Fruit fly (Drosophila melanogaster) whole organism, embryonic: Measurements from ENCODE around the gene Zaf1.

Source experiments
- ATbp ChIP-seq: fragments of 200-800 bp; sonication (Bioruptor generic); optimal IDR thresholded peaks from 2 replicates; lab custom pipeline; 2017; ENCODE audit warnings: missing biosample characterization, mild to moderate bottlenecking, missing genetic modification characterization, missing genetic modification reagents
- Asciz ChIP-seq: fragments of 200-800 bp; sonication (Bioruptor generic); optimal IDR thresholded peaks from 2 replicates; lab custom pipeline; 2017; ENCODE audit warnings: missing biosample characterization, mild to moderate bottlenecking, missing genetic modification characterization, missing genetic modification reagents
- Atf6 ChIP-seq: fragments of 200-800 bp; sonication (Bioruptor generic); IDR thresholded peaks from 2 replicates; pipeline ENCODE4 v1.3.6; 2022; ENCODE audit warnings: missing biosample characterization, missing genetic modification characterization
- B-H1 ChIP-seq: fragments of 200-800 bp; sonication (Bioruptor generic); IDR thresholded peaks from 3 replicates; pipeline ENCODE4 v1.3.6; 2022; ENCODE audit warnings: missing biosample characterization, missing genetic modification characterization
- CG10274 ChIP-seq: fragments of 200-800 bp; sonication (Bioruptor generic); optimal IDR thresholded peaks from 3 replicates; lab custom pipeline; 2017; ENCODE audit warnings: missing biosample characterization, mild to moderate bottlenecking, missing genetic modification characterization
- CG10565 ChIP-seq: fragments of 200-800 bp; sonication (Bioruptor generic); optimal IDR thresholded peaks from 3 replicates; lab custom pipeline; 2016; ENCODE audit warnings: missing biosample characterization, mild to moderate bottlenecking, missing genetic modification characterization
- CG10654 ChIP-seq: fragments of 200-800 bp; sonication (Bioruptor generic); optimal IDR thresholded peaks from 2 replicates; lab custom pipeline; 2016; ENCODE audit warnings: missing biosample characterization, missing genetic modification characterization
- CG11247 ChIP-seq: fragments of 200-800 bp; sonication (Bioruptor generic); IDR thresholded peaks from 2 replicates; pipeline ENCODE4 v1.3.6; 2022; ENCODE audit warnings: missing biosample characterization, missing genetic modification characterization
- CG11504 ChIP-seq: fragments of 200-800 bp; sonication (Bioruptor generic); optimal IDR thresholded peaks from 3 replicates; lab custom pipeline; 2019; ENCODE audit warnings: missing biosample characterization, mild to moderate bottlenecking, missing genetic modification characterization, moderate library complexity
- CG11723 ChIP-seq: fragments of 200-800 bp; sonication (Bioruptor generic); optimal IDR thresholded peaks from 2 replicates; lab custom pipeline; 2017; ENCODE audit warnings: missing biosample characterization, mild to moderate bottlenecking, missing genetic modification characterization
- CG12391 ChIP-seq: fragments of 200-800 bp; sonication (Bioruptor generic); optimal IDR thresholded peaks from 3 replicates; lab custom pipeline; 2018; ENCODE audit warnings: missing biosample characterization, mild to moderate bottlenecking, missing genetic modification characterization, moderate library complexity
- CG13775 ChIP-seq: fragments of 200-800 bp; sonication (Bioruptor generic); optimal IDR thresholded peaks from 3 replicates; lab custom pipeline; 2017; ENCODE audit warnings: missing biosample characterization, mild to moderate bottlenecking, missing genetic modification characterization
- CG15269 ChIP-seq: fragments of 200-800 bp; sonication (Bioruptor generic); optimal IDR thresholded peaks from 2 replicates; lab custom pipeline; 2018; ENCODE audit warnings: missing biosample characterization, mild to moderate bottlenecking, missing genetic modification characterization, moderate library complexity
- CG1529 ChIP-seq: fragments of 200-800 bp; sonication (Bioruptor generic); optimal IDR thresholded peaks from 3 replicates; lab custom pipeline; 2018; ENCODE audit warnings: missing biosample characterization, missing genetic modification characterization
- CG16779 ChIP-seq: fragments of 200-800 bp; sonication (Bioruptor generic); IDR thresholded peaks from 2 replicates; pipeline ENCODE4 v1.3.6; 2022; ENCODE audit warnings: missing biosample characterization, missing genetic modification characterization
- CG17328 ChIP-seq: fragments of 200-800 bp; sonication (Bioruptor generic); IDR thresholded peaks from 2 replicates; pipeline ENCODE4 v1.3.6; 2022; ENCODE audit warnings: missing biosample characterization, missing genetic modification characterization
- CG17359 ChIP-seq: fragments of 200-800 bp; sonication (Bioruptor generic); optimal IDR thresholded peaks from 3 replicates; lab custom pipeline; 2018; ENCODE audit warnings: missing biosample characterization, mild to moderate bottlenecking, missing genetic modification characterization, moderate library complexity
- CG17361 ChIP-seq: fragments of 200-800 bp; sonication (Bioruptor generic); IDR thresholded peaks from 3 replicates; pipeline ENCODE4 v1.3.6; 2022; ENCODE audit warnings: missing biosample characterization, missing genetic modification characterization
- CG17385 ChIP-seq: fragments of 200-800 bp; sonication (Bioruptor generic); optimal IDR thresholded peaks from 3 replicates; lab custom pipeline; 2018; ENCODE audit warnings: missing biosample characterization, mild to moderate bottlenecking, missing genetic modification characterization
- CG18599 ChIP-seq: fragments of 200-800 bp; sonication (Bioruptor generic); optimal IDR thresholded peaks from 3 replicates; lab custom pipeline; 2017; ENCODE audit warnings: missing biosample characterization, missing genetic modification characterization, mild to moderate bottlenecking, moderate library complexity, missing genetic modification reagents
- CG2678 ChIP-seq: fragments of 200-800 bp; sonication (Bioruptor generic); optimal IDR thresholded peaks from 3 replicates; lab custom pipeline; 2019; ENCODE audit warnings: missing biosample characterization, mild to moderate bottlenecking, missing genetic modification characterization, moderate library complexity
- CG2889 ChIP-seq: fragments of 200-800 bp; sonication (Bioruptor generic); IDR thresholded peaks from 3 replicates; pipeline ENCODE4 v1.3.6; 2022; ENCODE audit warnings: missing biosample characterization, missing genetic modification characterization
- CG5245 ChIP-seq: fragments of 200-800 bp; sonication (Bioruptor generic); optimal IDR thresholded peaks from 3 replicates; lab custom pipeline; 2016; ENCODE audit warnings: missing biosample characterization, missing genetic modification characterization
- CG6813 ChIP-seq: fragments of 200-800 bp; sonication (Bioruptor generic); optimal IDR thresholded peaks from 2 replicates; lab custom pipeline; 2017; ENCODE audit warnings: missing biosample characterization, missing genetic modification characterization, mild to moderate bottlenecking, moderate library complexity, missing genetic modification reagents
- CoRest ChIP-seq: fragments of 200-800 bp; sonication (Bioruptor generic); optimal IDR thresholded peaks from 3 replicates; lab custom pipeline; 2018; ENCODE audit warnings: missing biosample characterization, mild to moderate bottlenecking, missing genetic modification characterization, moderate library complexity
- MBD-R2 ChIP-seq: fragments of 200-800 bp; sonication (Bioruptor generic); IDR thresholded peaks from 2 replicates; pipeline ENCODE4 v1.3.6; 2022; ENCODE audit warnings: missing biosample characterization, missing genetic modification characterization
- Med ChIP-seq: fragments of 200-800 bp; sonication (Bioruptor generic); peaks from one replicate; lab custom pipeline; 2016; ENCODE audit warnings: missing biosample characterization, missing genetic modification characterization, mild to moderate bottlenecking, inconsistent platforms, moderate library complexity
- Oli ChIP-seq: fragments of 200-800 bp; sonication (Bioruptor generic); optimal IDR thresholded peaks from 2 replicates; lab custom pipeline; 2018; ENCODE audit warnings: missing biosample characterization, mild to moderate bottlenecking, missing genetic modification characterization, moderate library complexity
- PHDP ChIP-seq: fragments of 200-800 bp; sonication (Bioruptor generic); optimal IDR thresholded peaks from 3 replicates; lab custom pipeline; 2018; ENCODE audit warnings: missing biosample characterization, mild to moderate bottlenecking, missing genetic modification characterization, moderate library complexity
- Xrp1 ChIP-seq: fragments of 200-800 bp; sonication (Bioruptor generic); IDR thresholded peaks from 2 replicates; pipeline ENCODE4 v1.3.6; 2022; ENCODE audit warnings: missing biosample characterization, missing genetic modification characterization
- bowl ChIP-seq: fragments of 200-800 bp; sonication (Bioruptor generic); IDR thresholded peaks from 2 replicates; pipeline ENCODE4 v1.3.6; 2022; ENCODE audit warnings: missing biosample characterization, missing genetic modification characterization
- br ChIP-seq: fragments of >200 bp; optimal IDR thresholded peaks from 2 replicates; lab custom pipeline; 2017
- cas ChIP-seq: fragments of 200-800 bp; sonication (Bioruptor generic); IDR thresholded peaks from 2 replicates; pipeline ENCODE4 v1.3.6; 2022; ENCODE audit warnings: missing biosample characterization, missing genetic modification characterization
- dmrt11E ChIP-seq: fragments of 200-800 bp; sonication (Bioruptor generic); optimal IDR thresholded peaks from 3 replicates; lab custom pipeline; 2018; ENCODE audit warnings: missing biosample characterization, mild to moderate bottlenecking, missing genetic modification characterization, moderate library complexity
- dmrt99B ChIP-seq: fragments of 200-800 bp; sonication (Bioruptor generic); optimal IDR thresholded peaks from 2 replicates; lab custom pipeline; 2018; ENCODE audit warnings: missing biosample characterization, mild to moderate bottlenecking, missing genetic modification characterization, moderate library complexity
- ems ChIP-seq: fragments of 200-800 bp; sonication (Bioruptor generic); optimal IDR thresholded peaks from 3 replicates; lab custom pipeline; 2016; ENCODE audit warnings: missing biosample characterization, missing genetic modification characterization
- esg ChIP-seq: fragments of 200-800 bp; sonication (Bioruptor generic); conservative IDR thresholded peaks from 2 replicates; pipeline ENCODE4 v1.3.6; 2022; ENCODE audit warnings: missing biosample characterization, missing genetic modification characterization
- gem ChIP-seq: fragments of 200-800 bp; sonication (Bioruptor generic); optimal IDR thresholded peaks from 2 replicates; lab custom pipeline; 2019; ENCODE audit warnings: missing biosample characterization, mild to moderate bottlenecking, missing genetic modification characterization, moderate library complexity
- grn ChIP-seq: fragments of 200-800 bp; sonication (Bioruptor generic); optimal IDR thresholded peaks from 3 replicates; lab custom pipeline; 2017; ENCODE audit warnings: missing biosample characterization, missing genetic modification characterization
- gro ChIP-seq: fragments of 200-800 bp; sonication (Bioruptor generic); optimal IDR thresholded peaks from 2 replicates; lab custom pipeline; 2016; ENCODE audit warnings: missing biosample characterization, missing genetic modification characterization
- jing ChIP-seq: fragments of 200-800 bp; sonication (Bioruptor generic); optimal IDR thresholded peaks from 2 replicates; lab custom pipeline; 2018; ENCODE audit warnings: missing biosample characterization, mild to moderate bottlenecking, missing genetic modification characterization
- klu ChIP-seq: fragments of 200-800 bp; sonication (Bioruptor generic); IDR thresholded peaks from 2 replicates; pipeline ENCODE4 v1.3.6; 2022; ENCODE audit warnings: missing biosample characterization, missing genetic modification characterization
- mirr ChIP-seq: fragments of 200-800 bp; sonication (Bioruptor generic); optimal IDR thresholded peaks from 3 replicates; lab custom pipeline; 2018; ENCODE audit warnings: missing biosample characterization, mild to moderate bottlenecking, missing genetic modification characterization
- nerfin-1 ChIP-seq: fragments of 200-800 bp; sonication (Bioruptor generic); optimal IDR thresholded peaks from 3 replicates; lab custom pipeline; 2019; ENCODE audit warnings: missing biosample characterization, mild to moderate bottlenecking, missing genetic modification characterization, moderate library complexity
- odd ChIP-seq: fragments of 200-800 bp; sonication (Bioruptor generic); optimal IDR thresholded peaks from 2 replicates; lab custom pipeline; 2017; ENCODE audit warnings: missing biosample characterization, mild to moderate bottlenecking, missing genetic modification characterization
- pho ChIP-seq: fragments of 200-800 bp; sonication (Bioruptor generic); optimal IDR thresholded peaks from 2 replicates; lab custom pipeline; 2016; ENCODE audit warnings: missing biosample characterization, missing genetic modification characterization
- phol ChIP-seq: fragments of 200-800 bp; sonication (Bioruptor generic); optimal IDR thresholded peaks from 3 replicates; lab custom pipeline; 2018; ENCODE audit warnings: missing biosample characterization, mild to moderate bottlenecking, missing genetic modification characterization, moderate library complexity
- sima ChIP-seq: fragments of 200-800 bp; sonication (Bioruptor generic); optimal IDR thresholded peaks from 2 replicates; lab custom pipeline; 2016; ENCODE audit warnings: missing biosample characterization, missing genetic modification characterization
- tio ChIP-seq: fragments of 200-800 bp; sonication (Bioruptor generic); optimal IDR thresholded peaks from 2 replicates; lab custom pipeline; 2017; ENCODE audit warnings: missing biosample characterization, missing genetic modification characterization, inconsistent platforms
- trh ChIP-seq: fragments of 200-800 bp; sonication (Bioruptor generic); optimal IDR thresholded peaks from 2 replicates; lab custom pipeline; 2016; ENCODE audit warnings: missing biosample characterization, missing genetic modification characterization
- zfh1 ChIP-seq: fragments of 200-800 bp; sonication (Bioruptor generic); IDR thresholded peaks from 3 replicates; pipeline ENCODE4 v1.3.6; 2022; ENCODE audit warnings: missing biosample characterization, missing genetic modification characterization

Gene Zaf1

DNA sequence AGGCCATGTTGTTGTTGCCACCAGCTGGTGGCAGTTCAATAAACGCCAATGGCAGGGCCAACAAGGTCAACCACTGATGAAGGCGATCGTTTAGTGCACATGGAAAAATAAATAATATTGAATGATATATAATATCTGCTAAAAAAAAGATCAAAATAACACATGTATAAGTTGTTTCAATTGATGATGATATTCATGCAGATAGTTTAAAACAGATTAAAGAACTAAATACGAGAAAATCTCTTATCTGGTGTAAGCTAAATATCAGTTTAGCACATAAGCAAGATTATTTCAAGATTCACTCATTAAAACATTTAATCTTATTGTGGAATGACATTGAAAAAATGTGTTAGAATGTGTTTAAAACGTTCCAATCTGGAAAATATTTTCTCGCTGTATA lies 38.0 kb upstream of the Zaf1 start (continued):
- TF ChIP-seq CG16779 (GFP tag; lab: Robert Waterston, UW), result no peak
- TF ChIP-seq ems, result no peak
- TF ChIP-seq CG18599 (GFP tag; lab: Kevin White, UChicago), result no peak
- peak; percentile 65 for TF ChIP-seq CG12391 (tag; lab: Kevin White, UChicago)
- no peak for TF ChIP-seq CG11247
- no peak for TF ChIP-seq CG1529
- TF ChIP-seq gro (GFP tag; lab: Kevin White, UChicago), result no peak
- TF ChIP-seq CG11723 (GFP tag; lab: Kevin White, UChicago), result peak; percentile 14
- no peak for TF ChIP-seq dmrt11E (tag; lab: Kevin White, UChicago)
- TF ChIP-seq CG17385 (GFP tag; lab: Kevin White, UChicago), result peak; percentile 31
- TF ChIP-seq nerfin-1 (tag; lab: Kevin White, UChicago), result peak; percentile 34
- no peak for TF ChIP-seq jing (GFP tag; lab: Kevin White, UChicago)
- no peak for TF ChIP-seq mirr (GFP tag; lab: Kevin White, UChicago)
- peak; percentile 48 for TF ChIP-seq odd (GFP tag; lab: Kevin White, UChicago)
- TF ChIP-seq CG10565 (GFP tag; lab: Kevin White, UChicago), result no peak
- no peak for TF ChIP-seq sima (GFP tag; lab: Kevin White, UChicago)
- no peak for TF ChIP-seq klu
- TF ChIP-seq, all 482 proteins: peak for 115

DNA sequence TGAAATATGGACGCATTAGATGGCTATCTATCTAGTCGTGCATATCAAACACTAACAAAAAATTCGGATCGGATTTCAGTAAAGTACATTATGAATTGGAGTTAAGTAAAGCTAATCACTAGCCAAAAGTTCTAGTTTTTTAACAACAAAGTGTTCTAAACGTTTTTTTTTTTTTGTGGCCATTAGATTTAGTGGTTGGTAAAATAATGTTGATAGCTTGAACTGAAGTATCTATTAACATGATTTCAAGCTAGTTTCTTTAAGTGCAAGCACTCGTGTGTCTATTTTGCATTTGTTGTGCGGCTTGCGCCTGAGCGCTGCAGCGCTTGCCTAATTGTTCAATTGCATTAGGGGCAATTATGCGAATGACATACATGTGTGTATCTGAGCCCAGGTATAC lies 37.2 kb upstream of the Zaf1 start:
- TF ChIP-seq CG13775 (GFP tag; lab: Kevin White, UChicago) (no peak), trh (GFP tag; lab: Kevin White, UChicago) (no peak), tio (no peak), Xrp1 (GFP tag; lab: Robert Waterston, UW) (peak; percentile 14; the same call in 1 of the 2 replicates), CG6813 (GFP tag; lab: Kevin White, UChicago) (no peak), Asciz (no peak), CG17359 (tag; lab: Kevin White, UChicago) (peak; percentile 34), PHDP (tag; lab: Kevin White, UChicago) (peak; percentile 2), Oli (tag; lab: Kevin White, UChicago) (peak; percentile 12), CG2889 (GFP tag; lab: Robert Waterston, UW) (no peak), CG17328 (GFP tag; lab: Robert Waterston, UW) (no peak), dmrt99B (tag; lab: Kevin White, UChicago) (peak; percentile 37), cas (no peak), CG5245 (GFP tag; lab: Kevin White, UChicago) (no peak), pho (GFP tag; lab: Kevin White, UChicago) (no peak), grn (GFP tag; lab: Kevin White, UChicago) (peak; percentile 4), Med (GFP tag; lab: Kevin White, UChicago) (peak; percentile 39), CG10654 (GFP tag; lab: Kevin White, UChicago) (no peak), CoRest (tag; lab: Kevin White, UChicago) (peak; percentile 3), CG10274 (GFP tag; lab: Kevin White, UChicago) (no peak), CG2678 (tag; lab: Kevin White, UChicago) (peak; percentile 9), CG11504 (tag; lab: Kevin White, UChicago) (peak; percentile 26), B-H1 (GFP tag; lab: Robert Waterston, UW) (no peak), CG17361 (0 out of 3 replicates have a peak, but pooled peaks have one; percentile 37), phol (tag; lab: Kevin White, UChicago) (peak; percentile 11), Atf6 (GFP tag; lab: Robert Waterston, UW) (no peak), br (no peak), bowl (GFP tag; lab: Robert Waterston, UW) (no peak), gem (tag; lab: Kevin White, UChicago) (peak; percentile 41), ATbp (peak; percentile 16), CG15269 (peak; percentile 15), zfh1 (GFP tag; lab: Robert Waterston, UW) (no peak), esg (GFP tag; lab: Robert Waterston, UW) (0 out of 2 replicates have a peak, but pooled peaks have one; percentile 6), MBD-R2 (GFP tag; lab: Robert Waterston, UW) (no peak)
